Worm (Caenorhabditis elegans) whole organism, early embryonic: Measurements from ENCODE around the gene C50F4.10.

Source experiments
- ama-1 ChIP-seq: fragments of 150-350 bp; optimal IDR thresholded peaks from 2 replicates; lab custom pipeline; 2014
- hnd-1 ChIP-seq: sonication (generic microtip); optimal IDR thresholded peaks from 2 replicates; lab custom pipeline; 2016; ENCODE audit warnings: missing genetic modification characterization, missing compliant biosample characterization
- scrt-1 ChIP-seq: fragments of 200-800 bp; sonication (Bioruptor generic); IDR thresholded peaks from 2 replicates; pipeline ENCODE4 v1.3.6; 2022; ENCODE audit warnings: missing genetic modification characterization, missing compliant biosample characterization

DNA sequence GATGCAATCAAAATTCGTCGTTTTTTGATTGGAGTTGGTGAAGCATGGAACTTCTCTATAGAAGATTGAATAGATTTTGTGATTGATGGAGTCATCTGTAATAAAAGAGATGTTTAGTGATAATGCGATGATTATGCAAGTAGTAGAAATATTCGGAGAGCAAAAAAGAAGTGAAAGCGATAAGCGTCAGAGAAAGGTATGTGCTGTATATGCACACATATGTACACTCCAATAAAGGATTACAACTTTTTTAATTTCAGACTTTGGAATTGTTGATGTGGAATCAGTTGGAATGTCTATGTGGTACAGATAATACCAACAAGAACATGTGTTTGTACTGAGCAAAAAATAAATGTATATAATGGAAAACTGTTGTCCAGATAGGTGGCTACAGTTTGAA lies 38.8 kb upstream of the C50F4.10 start, which contains the start of gene F25B3.5:
- TF ChIP-seq ama-1 (lab: Kevin White, UChicago) = no peak
- no peak for TF ChIP-seq scrt-1
- TF ChIP-seq hnd-1 (tag; lab: Kevin White, UChicago) = no peak
